Worm (Caenorhabditis elegans): ENCODE measurements around the gene C55A1.6.

DNA sequence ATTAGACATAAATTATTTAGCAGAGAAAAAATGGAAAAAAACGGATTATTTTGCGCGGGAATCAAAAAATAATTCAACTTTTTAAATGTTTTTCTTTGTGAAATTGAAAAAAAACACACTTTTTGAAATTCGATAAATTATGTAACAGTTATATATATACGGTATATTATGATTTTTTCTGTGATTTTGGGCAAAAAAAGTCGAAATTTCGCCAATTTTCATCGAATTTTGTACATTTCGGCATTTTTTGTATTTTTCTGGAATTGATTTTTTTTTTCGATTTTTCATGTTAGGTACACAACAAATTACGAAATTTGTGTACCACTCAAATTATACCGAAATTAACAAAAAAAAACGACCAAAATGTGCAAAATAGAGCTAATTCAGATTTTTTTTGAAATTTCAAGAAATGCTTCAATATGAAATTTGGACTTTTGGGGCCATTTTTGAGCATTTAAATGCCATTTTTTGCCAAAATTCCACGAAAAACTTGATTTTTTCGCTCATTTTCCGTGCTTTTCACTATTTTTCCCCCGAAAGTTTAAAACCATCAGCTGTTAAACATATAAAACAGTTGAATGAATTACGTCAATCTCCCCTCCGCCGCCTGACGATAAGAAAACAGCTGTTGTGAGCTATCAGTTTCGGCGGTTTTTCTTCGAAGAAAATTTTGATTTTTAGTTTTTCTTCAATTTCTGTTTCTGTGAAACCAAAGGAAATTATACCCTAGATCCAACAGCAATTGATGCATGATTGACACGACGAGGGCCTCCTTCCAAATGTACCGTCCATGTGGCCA lies 10.6 kb downstream of the C55A1.6 start:
- TF ChIP-seq grh-1 (GFP tag; IDR thresholded peaks at IDR 0.05), result no peak
- no peak for TF ChIP-seq nhr-12 (tag; optimal IDR thresholded peaks at IDR 0.05)
